Worm (Caenorhabditis elegans) whole organism, L3 larva: Measurements from ENCODE around the gene C35D10.10.

ENCODE experiments used
- aly-2 ChIP-seq: fragments of 150-350 bp; optimal IDR thresholded peaks from 2 replicates; lab custom pipeline; 2014; ENCODE audit warnings: missing biosample characterization, missing genetic modification characterization
- ama-1 ChIP-seq: fragments of 150-350 bp; optimal IDR thresholded peaks from 2 replicates; lab custom pipeline; 2018
- ceh-16 ChIP-seq: sonication (generic microtip); optimal IDR thresholded peaks from 2 replicates; lab custom pipeline; 2017; ENCODE audit warnings: missing biosample characterization, missing genetic modification characterization
- ceh-82 ChIP-seq: fragments of 150-350 bp; optimal IDR thresholded peaks from 2 replicates; lab custom pipeline; 2014; ENCODE audit warnings: missing biosample characterization, missing genetic modification characterization
- elt-2 ChIP-seq: sonication (generic microtip); optimal IDR thresholded peaks from 2 replicates; lab custom pipeline; 2016; ENCODE audit warnings: missing genetic modification reagents, mild to moderate bottlenecking, missing genetic modification characterization, missing compliant biosample characterization
- fos-1 ChIP-seq: fragments of 150-350 bp; optimal IDR thresholded peaks from 2 replicates; lab custom pipeline; 2014; ENCODE audit warnings: missing biosample characterization, missing genetic modification characterization
- nfya-1 ChIP-seq: sonication (generic microtip); optimal IDR thresholded peaks from 2 replicates; lab custom pipeline; 2017; ENCODE audit warnings: missing genetic modification characterization, mild to moderate bottlenecking, missing compliant biosample characterization, antibody characterized with exemption, moderate library complexity; ENCODE audit not compliant: insufficient read depth
- nhr-12 ChIP-seq: fragments of 150-350 bp; optimal IDR thresholded peaks from 2 replicates; lab custom pipeline; 2014; ENCODE audit warnings: missing biosample characterization, missing genetic modification characterization
- pha-4 ChIP-seq: fragments of 150-350 bp; optimal IDR thresholded peaks from 2 replicates; lab custom pipeline; 2014; ENCODE audit warnings: missing biosample characterization, missing genetic modification reagents, missing genetic modification characterization
- unc-39 ChIP-seq: sonication (generic microtip); optimal IDR thresholded peaks from 4 replicates; lab custom pipeline; 2017; ENCODE audit warnings: missing biosample characterization, missing genetic modification characterization
- zag-1 ChIP-seq: fragments of 150-350 bp; optimal IDR thresholded peaks from 2 replicates; lab custom pipeline; 2014; ENCODE audit warnings: missing biosample characterization, missing genetic modification characterization

ce11 chrIII:4868643-4869042 lies 7.0 kb upstream of the C35D10.10 start, which contains the start of the genes msd-4 and C35D10.3:
- no peak for TF ChIP-seq unc-39 (tag; lab: Kevin White, UChicago)
- no peak for TF ChIP-seq aly-2 (tag; lab: Kevin White, UChicago)
- no peak for TF ChIP-seq nhr-12 (tag; lab: Kevin White, UChicago)
- TF ChIP-seq zag-1 = no peak
- no peak for TF ChIP-seq ceh-82
- no peak for TF ChIP-seq pha-4 (tag; lab: Kevin White, UChicago)
- TF ChIP-seq elt-2 (tag; lab: Kevin White, UChicago) = no peak
- TF ChIP-seq nfya-1 = no peak
- no peak for TF ChIP-seq ama-1
- no peak for TF ChIP-seq fos-1 (tag; lab: Kevin White, UChicago)
- no peak for TF ChIP-seq ceh-16 (tag; lab: Kevin White, UChicago)
